Worm (Caenorhabditis elegans): ENCODE data around the gene C24A3.1.

Gene C24A3.1

DNA sequence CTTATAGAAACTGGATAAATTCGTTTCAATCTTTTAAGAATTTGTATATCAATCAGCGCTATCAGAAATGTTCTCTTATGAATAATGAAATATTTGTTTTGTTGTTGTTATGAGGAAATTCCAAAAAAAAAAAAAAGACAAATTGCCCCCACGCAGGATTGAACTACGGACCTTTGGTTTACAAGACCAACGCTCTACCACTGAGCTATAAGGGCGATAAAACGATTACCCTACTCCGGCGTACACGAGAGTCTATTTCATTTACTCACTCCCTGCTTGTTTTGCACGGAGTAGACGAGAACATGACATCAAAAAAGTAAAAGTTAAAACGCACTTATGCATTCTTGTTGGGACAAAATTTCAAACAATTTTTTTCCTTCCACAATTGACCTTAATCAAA, 25.4 kb downstream of the C24A3.1 start:
- TF ChIP-seq ets-5 (GFP tag; IDR thresholded peaks at IDR 0.05) (no peak), nhr-20 (tag; optimal IDR thresholded peaks at IDR 0.05) (peak; percentile 29), pqm-1 (tag; optimal IDR thresholded peaks at IDR 0.05) (no peak), lin-13 (GFP tag; optimal IDR thresholded peaks at IDR 0.05) (peak; percentile 6), C16A3.4 (tag; optimal IDR thresholded peaks at IDR 0.05) (peak; percentile 6), snu-23 (GFP tag; optimal IDR thresholded peaks at IDR 0.05) (peak; percentile 24), ceh-82 (tag; optimal IDR thresholded peaks at IDR 0.05) (peak in 1 of 3 experiments; percentile 5), unc-98 (GFP tag; IDR thresholded peaks at IDR 0.05) (no peak), nhr-90 (tag; optimal IDR thresholded peaks at IDR 0.05; ENCODE audit: poor library complexity) (peak; percentile 45), rnt-1 (tag; optimal IDR thresholded peaks at IDR 0.05) (peak; percentile 17), snpc-4 (tag; optimal IDR thresholded peaks at IDR 0.05) (no peak), nhr-71 (tag; optimal IDR thresholded peaks at IDR 0.05) (peak; percentile 26), nhr-19 (GFP tag; conservative IDR thresholded peaks at IDR 0.05) (0 out of 2 replicates have a peak, but pooled peaks have one; percentile 11)

DNA sequence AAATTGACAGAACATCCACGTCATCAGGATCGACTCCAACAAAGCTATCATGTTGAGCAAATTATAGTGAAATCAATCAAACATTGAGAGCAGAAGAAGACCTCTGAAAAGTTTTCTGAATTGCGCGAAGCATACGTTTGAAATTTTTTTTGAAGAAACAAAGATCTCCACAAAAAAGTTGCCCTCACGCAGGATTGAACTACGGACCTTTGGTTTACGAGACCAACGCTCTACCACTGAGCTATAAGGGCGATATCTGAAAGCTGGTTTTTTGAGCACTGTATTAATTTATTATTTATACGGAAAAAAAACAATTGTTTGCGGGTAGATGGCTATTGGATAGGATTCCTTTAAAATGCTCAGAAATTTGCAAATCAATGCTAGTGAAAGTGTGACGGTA, 26.6 kb downstream of the C24A3.1 start:
- TF ChIP-seq ces-1 (GFP tag; optimal IDR thresholded peaks at IDR 0.05) (no peak), nhr-19 (GFP tag; conservative IDR thresholded peaks at IDR 0.05) (no peak), ets-5 (GFP tag; IDR thresholded peaks at IDR 0.05) (no peak), dpl-1 (GFP tag; optimal IDR thresholded peaks at IDR 0.05) (no peak), hlh-17 (GFP tag; optimal IDR thresholded peaks at IDR 0.05; ENCODE audit: borderline replicate concordance) (no peak)

DNA sequence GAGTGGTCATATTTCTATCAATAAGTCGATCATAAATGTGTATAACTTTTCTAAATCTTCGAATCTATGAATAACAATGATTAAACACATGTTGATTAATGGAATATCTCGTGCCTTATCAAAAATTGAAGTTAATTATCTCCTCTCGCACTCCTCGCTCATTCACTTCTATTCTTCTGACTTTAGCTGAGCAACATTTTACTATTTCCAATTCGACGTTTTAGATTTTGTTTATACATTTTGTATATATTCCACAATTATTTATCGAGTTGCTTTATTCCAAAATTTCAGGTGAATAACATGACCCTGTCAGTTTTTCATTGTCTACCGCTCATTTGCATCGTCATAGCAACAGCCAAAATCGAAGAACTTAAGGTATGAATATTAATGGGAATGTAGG, 28.4 kb downstream of the C24A3.1 start, which contains the start of gene T25B6.3:
Gene T25B6.3 (plus strand): TSS at position 301 of the 400 bp plus-strand sequence.
- TF ChIP-seq alr-1 (tag; optimal IDR thresholded peaks at IDR 0.05; ENCODE audit: borderline replicate concordance) = no peak
- TF ChIP-seq nhr-12 (tag; optimal IDR thresholded peaks at IDR 0.05) = no peak
- TF ChIP-seq efl-3 (GFP tag; optimal IDR thresholded peaks at IDR 0.05) = no peak
- TF ChIP-seq hlh-4 (tag; optimal IDR thresholded peaks at IDR 0.05) = no peak
- TF ChIP-seq fkh-10 (GFP tag; optimal IDR thresholded peaks at IDR 0.05) = no peak
- TF ChIP-seq lin-39 (tag; optimal IDR thresholded peaks at IDR 0.05) = no peak
- TF ChIP-seq nhr-28 (tag; optimal IDR thresholded peaks at IDR 0.05) = no peak
- TF ChIP-seq snu-23 (GFP tag; optimal IDR thresholded peaks at IDR 0.05) = no peak

DNA sequence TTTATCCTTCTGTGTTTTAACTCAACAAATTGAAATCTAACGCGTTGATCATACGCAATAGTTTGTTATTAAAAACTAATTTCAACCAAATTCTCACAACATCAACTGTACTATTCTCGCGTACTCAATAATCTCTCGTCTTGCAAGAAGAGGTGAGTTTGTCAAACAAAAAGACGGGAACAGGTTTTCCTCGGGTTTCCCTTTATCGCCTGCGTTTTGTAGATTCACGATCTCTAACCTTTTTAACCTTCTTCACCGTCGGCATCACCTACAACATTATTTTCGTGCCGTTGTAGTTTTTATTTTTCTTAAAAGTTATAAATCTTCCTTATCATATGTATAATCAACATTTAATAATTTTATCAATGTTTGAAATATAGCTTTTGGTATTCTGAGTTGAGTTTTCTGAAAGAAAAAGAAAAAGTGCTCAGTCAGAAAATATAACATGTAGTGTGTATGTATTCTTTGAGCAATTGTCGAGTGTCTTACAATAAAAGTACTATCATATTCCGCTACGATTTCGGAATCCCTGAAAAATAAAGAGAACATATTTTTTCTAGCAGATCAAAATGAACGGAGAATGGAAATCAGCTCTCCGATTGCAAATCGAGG, 30.1 kb downstream of the C24A3.1 start, which contains the start of gene snf-12:
Gene snf-12 (plus strand): TSS at position 562 of the 612 bp plus-strand sequence.
- TF ChIP-seq elt-3 (tag; optimal IDR thresholded peaks at IDR 0.05) = peak in 1 of 6 experiments; percentile 43
- TF ChIP-seq skn-1 (tag; optimal IDR thresholded peaks at IDR 0.05) = no peak
- no peak for TF ChIP-seq nhr-12 (tag; optimal IDR thresholded peaks at IDR 0.05)
- TF ChIP-seq ztf-11 (tag; optimal IDR thresholded peaks at IDR 0.05) = no peak
- TF ChIP-seq lin-35 (GFP tag; optimal IDR thresholded peaks at IDR 0.05) = peak in 1 of 2 experiments; percentile 12
- TF ChIP-seq alr-1 (tag; optimal IDR thresholded peaks at IDR 0.05; ENCODE audit: borderline replicate concordance) = no peak
- no peak for TF ChIP-seq mab-9 (GFP tag; IDR thresholded peaks at IDR 0.05)
- no peak for TF ChIP-seq nhr-28 (tag; optimal IDR thresholded peaks at IDR 0.05)
- TF ChIP-seq nhr-85 (tag) = peak; percentile 81
- TF ChIP-seq ama-1 (optimal IDR thresholded peaks at IDR 0.05) = no peak
- peak; percentile 32 for TF ChIP-seq nhr-71 (tag; optimal IDR thresholded peaks at IDR 0.05)
- TF ChIP-seq snu-23 (GFP tag; optimal IDR thresholded peaks at IDR 0.05) = peak; percentile 26
- TF ChIP-seq hpl-2 (GFP tag; optimal IDR thresholded peaks at IDR 0.05) = no peak
- peak; percentile 83 for TF ChIP-seq grh-1 (GFP tag; IDR thresholded peaks at IDR 0.05)
- no peak for TF ChIP-seq mep-1 (tag; optimal IDR thresholded peaks at IDR 0.05)
- no peak for TF ChIP-seq efl-1 (optimal IDR thresholded peaks at IDR 0.05)
- peak in 1 of 2 experiments; percentile 24 for TF ChIP-seq efl-1 (GFP tag; optimal IDR thresholded peaks at IDR 0.05 in 1 of 2)
- peak; percentile 64 for TF ChIP-seq blmp-1 (tag; optimal IDR thresholded peaks at IDR 0.05)
- TF ChIP-seq unc-98 (GFP tag; IDR thresholded peaks at IDR 0.05) = no peak
- TF ChIP-seq nhr-20 (tag; optimal IDR thresholded peaks at IDR 0.05) = peak; percentile 38

Measured in whole organism, L1 larva.